In the genomic region with DNA sequence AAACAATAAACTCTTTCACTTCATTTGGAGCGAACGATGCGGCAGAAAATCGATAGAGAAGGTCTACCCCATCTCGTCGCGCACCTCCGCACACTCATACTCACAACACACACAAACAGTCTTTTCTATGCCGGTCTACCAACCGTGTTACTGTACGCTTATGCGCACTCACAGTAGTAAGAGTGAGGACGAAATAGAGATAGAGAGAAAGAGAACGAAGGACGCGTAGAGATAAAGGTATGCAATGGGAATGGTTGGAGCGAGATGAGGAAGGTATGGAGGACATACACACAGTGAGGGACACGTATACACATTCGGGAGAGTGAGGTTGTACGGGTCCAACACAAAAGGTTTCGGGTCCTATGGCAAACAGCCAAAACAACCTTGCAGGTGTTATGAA, we compare ENCODE assay signal across 4 worm cellular contexts.
TF ChIP-seq lines count a peak whose summit lies in the region.

No protein-coding gene starts in this region.

TF ChIP-seq in whole organism, L2 larva, 48 proteins besides CTCF, POLR2A, EP300 and RAD21:
- TF ChIP-seq F13H6.1 (tag; optimal IDR thresholded peaks at IDR 0.05; lab: Kevin White, UChicago) = peak; percentile 33
- TF ChIP-seq ZK546.5 (tag; optimal IDR thresholded peaks at IDR 0.05; lab: Kevin White, UChicago) = no peak
- TF ChIP-seq nhr-129 (tag; optimal IDR thresholded peaks at IDR 0.05; lab: Kevin White, UChicago) = peak; percentile 83
- TF ChIP-seq aly-2 (tag; optimal IDR thresholded peaks at IDR 0.05; lab: Kevin White, UChicago) = no peak
- TF ChIP-seq nhr-25 (tag; optimal IDR thresholded peaks at IDR 0.05; lab: Kevin White, UChicago) = peak; percentile 78
- TF ChIP-seq unc-55 (GFP tag; optimal IDR thresholded peaks at IDR 0.05; lab: Kevin White, UChicago) = no peak
- no peak for TF ChIP-seq ceh-82 (tag; optimal IDR thresholded peaks at IDR 0.05; lab: Kevin White, UChicago)
- TF ChIP-seq sma-9 (GFP tag; optimal IDR thresholded peaks at IDR 0.05; lab: Kevin White, UChicago) = peak; percentile 25
- no peak for TF ChIP-seq sma-9 (tag; optimal IDR thresholded peaks at IDR 0.05; lab: Kevin White, UChicago)
- TF ChIP-seq nhr-77 (tag; optimal IDR thresholded peaks at IDR 0.05; lab: Kevin White, UChicago) = no peak
- peak; percentile 9 for TF ChIP-seq sma-3 (GFP tag; optimal IDR thresholded peaks at IDR 0.05; lab: Kevin White, UChicago)
- TF ChIP-seq lin-11 (tag; optimal IDR thresholded peaks at IDR 0.05; lab: Kevin White, UChicago) = no peak
- peak; percentile 5 to 46 for TF ChIP-seq lsy-2 (tag; optimal IDR thresholded peaks at IDR 0.05; lab: Kevin White, UChicago)
- no peak for TF ChIP-seq nhr-11 (tag; optimal IDR thresholded peaks at IDR 0.05; lab: Kevin White, UChicago)
- peak; percentile 67 for TF ChIP-seq fos-1 (tag; optimal IDR thresholded peaks at IDR 0.05; lab: Kevin White, UChicago)
- TF ChIP-seq peb-1 (tag; optimal IDR thresholded peaks at IDR 0.05; lab: Kevin White, UChicago) = peak; percentile 36
- TF ChIP-seq elt-3 (tag; optimal IDR thresholded peaks at IDR 0.05; lab: Kevin White, UChicago) = no peak
- no peak for TF ChIP-seq lin-13 (GFP tag; optimal IDR thresholded peaks at IDR 0.05; lab: Kevin White, UChicago)
- peak; percentile 22 for TF ChIP-seq gmeb-1 (tag; optimal IDR thresholded peaks at IDR 0.05; lab: Kevin White, UChicago)

TF ChIP-seq in whole organism, L4 larva, 104 proteins besides CTCF, POLR2A, EP300 and RAD21 (continues in another document):
- TF ChIP-seq dmd-6 (GFP tag; IDR thresholded peaks at IDR 0.05; lab: Robert Waterston, UW) = 0 out of 2 replicates have a peak, but pooled peaks have one; percentile 9
- TF ChIP-seq egl-43 (GFP tag; IDR thresholded peaks at IDR 0.05; lab: Robert Waterston, UW) = 0 out of 2 replicates have a peak, but pooled peaks have one; percentile 49
- TF ChIP-seq lsy-2 (tag; optimal IDR thresholded peaks at IDR 0.05; lab: Kevin White, UChicago) = peak in 1 of 2 experiments; percentile 54
- peak; percentile 21 for TF ChIP-seq rbr-2 (tag; optimal IDR thresholded peaks at IDR 0.05; lab: Kevin White, UChicago)
- TF ChIP-seq cey-2 (tag; optimal IDR thresholded peaks at IDR 0.05; lab: Kevin White, UChicago; ENCODE audit: borderline replicate concordance, insufficient read depth) = no peak
- TF ChIP-seq F44E2.7 (GFP tag; IDR thresholded peaks at IDR 0.05; lab: Robert Waterston, UW) = 0 out of 2 replicates have a peak, but pooled peaks have one; percentile 35
- TF ChIP-seq mes-2 (tag; optimal IDR thresholded peaks at IDR 0.05; lab: Kevin White, UChicago; ENCODE audit: poor library complexity, severe bottlenecking) = peak; percentile 52
- TF ChIP-seq nhr-6 (tag; optimal IDR thresholded peaks at IDR 0.05; lab: Kevin White, UChicago) = peak; percentile 41
- TF ChIP-seq ceh-44 (GFP tag; IDR thresholded peaks at IDR 0.05; lab: Robert Waterston, UW) = no peak
- peak; percentile 75 for TF ChIP-seq nhr-28 (tag; optimal IDR thresholded peaks at IDR 0.05; lab: Kevin White, UChicago)
- no peak for TF ChIP-seq ceh-62 (tag; optimal IDR thresholded peaks at IDR 0.05; lab: Kevin White, UChicago)
- peak; percentile 78 for TF ChIP-seq dve-1 (tag; optimal IDR thresholded peaks at IDR 0.05; lab: Kevin White, UChicago; ENCODE audit: insufficient read depth)
- TF ChIP-seq zag-1 (tag; optimal IDR thresholded peaks at IDR 0.05; lab: Kevin White, UChicago) = no peak
- no peak for TF ChIP-seq spr-1 (tag; optimal IDR thresholded peaks at IDR 0.05; lab: Kevin White, UChicago)
- TF ChIP-seq sdz-12 (GFP tag; optimal IDR thresholded peaks at IDR 0.05; lab: Kevin White, UChicago) = no peak
- TF ChIP-seq ZK337.2 (GFP tag; IDR thresholded peaks at IDR 0.05; lab: Robert Waterston, UW) = no peak
- 0 out of 2 replicates have a peak, but pooled peaks have one; percentile 20 for TF ChIP-seq T26A8.4 (GFP tag; IDR thresholded peaks at IDR 0.05; lab: Robert Waterston, UW)
- peak; percentile 85 for TF ChIP-seq nhr-25 (tag; optimal IDR thresholded peaks at IDR 0.05; lab: Kevin White, UChicago; ENCODE audit: borderline replicate concordance, insufficient read depth)
- no peak for TF ChIP-seq zip-11 (GFP tag; IDR thresholded peaks at IDR 0.05; lab: Robert Waterston, UW)
- no peak for TF ChIP-seq pha-4 (GFP tag; IDR thresholded peaks at IDR 0.05; lab: Robert Waterston, UW)
- peak; percentile 0 for TF ChIP-seq pha-4 (tag; optimal IDR thresholded peaks at IDR 0.05; lab: Kevin White, UChicago)

TF ChIP-seq in whole organism, late embryonic, 69 proteins besides CTCF, POLR2A, EP300 and RAD21:
- peak; percentile 26 for TF ChIP-seq madf-2 (tag; optimal IDR thresholded peaks at IDR 0.05; lab: Kevin White, UChicago)
- TF ChIP-seq T23F11.4 (GFP tag; optimal IDR thresholded peaks at IDR 0.05; lab: Kevin White, UChicago) = peak; percentile 52
- peak; percentile 48 for TF ChIP-seq nfya-1 (tag; optimal IDR thresholded peaks at IDR 0.05; lab: Kevin White, UChicago)
- no peak for TF ChIP-seq mec-3 (tag; optimal IDR thresholded peaks at IDR 0.05; lab: Kevin White, UChicago; ENCODE audit: borderline replicate concordance)
- peak; percentile 39 for TF ChIP-seq ceh-31 (tag; optimal IDR thresholded peaks at IDR 0.05; lab: Kevin White, UChicago)
- TF ChIP-seq ceh-34 (tag; optimal IDR thresholded peaks at IDR 0.05; lab: Kevin White, UChicago) = peak; percentile 14
- TF ChIP-seq ceh-45 (GFP tag; IDR thresholded peaks at IDR 0.05; lab: Robert Waterston, UW) = no peak
- peak; percentile 37 for TF ChIP-seq tbx-2 (tag; optimal IDR thresholded peaks at IDR 0.05; lab: Kevin White, UChicago)
- TF ChIP-seq ceh-2 (tag; optimal IDR thresholded peaks at IDR 0.05; lab: Kevin White, UChicago) = peak; percentile 15
- TF ChIP-seq pag-3 (tag; optimal IDR thresholded peaks at IDR 0.05; lab: Kevin White, UChicago; ENCODE audit: borderline replicate concordance) = no peak
- TF ChIP-seq ceh-18 (tag; optimal IDR thresholded peaks at IDR 0.05; lab: Kevin White, UChicago) = peak; percentile 11
- peak; percentile 28 for TF ChIP-seq hlh-6 (tag; optimal IDR thresholded peaks at IDR 0.05; lab: Kevin White, UChicago)
- peak; percentile 15 for TF ChIP-seq sdc-2 (tag; optimal IDR thresholded peaks at IDR 0.05; lab: Kevin White, UChicago)
- peak; percentile 69 for TF ChIP-seq ref-2 (tag; optimal IDR thresholded peaks at IDR 0.05; lab: Kevin White, UChicago)
- no peak for TF ChIP-seq lim-6 (tag; optimal IDR thresholded peaks at IDR 0.05; lab: Kevin White, UChicago)
- TF ChIP-seq elt-2 (tag; optimal IDR thresholded peaks at IDR 0.05; lab: Kevin White, UChicago) = peak; percentile 12

TF ChIP-seq in whole organism, mixed stage, embryonic, 35 proteins besides CTCF, POLR2A, EP300 and RAD21:
- TF ChIP-seq nhr-2 (tag; optimal IDR thresholded peaks at IDR 0.05; lab: Kevin White, UChicago) (peak; percentile 98), nhr-28 (tag; optimal IDR thresholded peaks at IDR 0.05; lab: Kevin White, UChicago) (no peak), ztf-11 (tag; optimal IDR thresholded peaks at IDR 0.05; lab: Kevin White, UChicago) (no peak), ces-1 (GFP tag; optimal IDR thresholded peaks at IDR 0.05; lab: Kevin White, UChicago) (no peak), zip-8 (tag; optimal IDR thresholded peaks at IDR 0.05; lab: Kevin White, UChicago) (no peak), unc-62 (GFP tag; optimal IDR thresholded peaks at IDR 0.05; lab: Kevin White, UChicago) (no peak), lin-13 (tag; optimal IDR thresholded peaks at IDR 0.05; lab: Kevin White, UChicago) (no peak), unc-120 (tag; optimal IDR thresholded peaks at IDR 0.05; lab: Kevin White, UChicago; ENCODE audit: poor library complexity, severe bottlenecking) (no peak), sem-2 (GFP tag; optimal IDR thresholded peaks at IDR 0.05; lab: Kevin White, UChicago) (no peak), hlh-1 (tag; optimal IDR thresholded peaks at IDR 0.05; lab: Kevin White, UChicago) (no peak), mls-2 (tag; optimal IDR thresholded peaks at IDR 0.05; lab: Kevin White, UChicago) (peak; percentile 14), ham-2 (GFP tag; optimal IDR thresholded peaks at IDR 0.05; lab: Kevin White, UChicago) (peak; percentile 47), sptf-1 (tag; optimal IDR thresholded peaks at IDR 0.05; lab: Kevin White, UChicago) (peak; percentile 46), nhr-237 (tag; optimal IDR thresholded peaks at IDR 0.05; lab: Kevin White, UChicago) (peak; percentile 9), ceh-83 (GFP tag; optimal IDR thresholded peaks at IDR 0.05; lab: Kevin White, UChicago) (no peak), elt-1 (tag; optimal IDR thresholded peaks at IDR 0.05; lab: Kevin White, UChicago; ENCODE audit: borderline replicate concordance, insufficient read depth) (no peak), cnd-1 (tag; optimal IDR thresholded peaks at IDR 0.05; lab: Kevin White, UChicago) (peak; percentile 45), lsy-2 (tag; optimal IDR thresholded peaks at IDR 0.05; lab: Kevin White, UChicago) (peak; percentile 51), lin-32 (GFP tag; optimal IDR thresholded peaks at IDR 0.05; lab: Kevin White, UChicago) (no peak), pha-4 (tag; optimal IDR thresholded peaks at IDR 0.05; lab: Kevin White, UChicago) (no peak), elt-3 (tag; optimal IDR thresholded peaks at IDR 0.05; lab: Kevin White, UChicago) (no peak), ceh-39 (tag; optimal IDR thresholded peaks at IDR 0.05; lab: Kevin White, UChicago) (peak; percentile 76), flh-1 (GFP tag; optimal IDR thresholded peaks at IDR 0.05; lab: Kevin White, UChicago) (no peak), blmp-1 (tag; optimal IDR thresholded peaks at IDR 0.05; lab: Kevin White, UChicago) (no peak), unc-39 (tag; optimal IDR thresholded peaks at IDR 0.05; lab: Kevin White, UChicago) (no peak), bed-3 (GFP tag; optimal IDR thresholded peaks at IDR 0.05; lab: Kevin White, UChicago) (no peak), drap-1 (GFP tag; optimal IDR thresholded peaks at IDR 0.05; lab: Kevin White, UChicago) (peak; percentile 55), ceh-43 (GFP tag; optimal IDR thresholded peaks at IDR 0.05; lab: Kevin White, UChicago) (no peak), mep-1 (tag; optimal IDR thresholded peaks at IDR 0.05; lab: Kevin White, UChicago) (no peak), snpc-4 (tag; optimal IDR thresholded peaks at IDR 0.05; lab: Kevin White, UChicago) (no peak)
